Fruit fly (Drosophila melanogaster): ENCODE data around the gene FucTD.
A peak's percentile ranks its signal among the peaks of the same experiment; 100 is the strongest.

Gene FucTD

dm6 chr3L:1388094-1388493 lies 27.9 kb upstream of the FucTD start (continued):
- TF ChIP-seq CG9139 (GFP tag; optimal IDR thresholded peaks at IDR 0.05) (no peak), CG34406 (GFP tag; optimal IDR thresholded peaks at IDR 0.05) (peak; percentile 67), Hr38 (GFP tag; optimal IDR thresholded peaks at IDR 0.05) (no peak), CG8319 (GFP tag; optimal IDR thresholded peaks at IDR 0.05) (peak; percentile 30), Lpt (GFP tag; optimal IDR thresholded peaks at IDR 0.05) (no peak), CG31627 (GFP tag; optimal IDR thresholded peaks at IDR 0.05) (peak; percentile 83), CG6276 (GFP tag; optimal IDR thresholded peaks at IDR 0.05) (no peak), fd85E (GFP tag; optimal IDR thresholded peaks at IDR 0.05) (no peak), CG11762 (GFP tag; optimal IDR thresholded peaks at IDR 0.05; ENCODE audit: insufficient read depth) (no peak), Smox (GFP tag; optimal IDR thresholded peaks at IDR 0.05) (peak; percentile 78), vri (GFP tag; optimal IDR thresholded peaks at IDR 0.05) (peak; percentile 61), CG4318 (GFP tag; optimal IDR thresholded peaks at IDR 0.05) (no peak), esn (GFP tag; optimal IDR thresholded peaks at IDR 0.05) (peak; percentile 81), dsx (GFP tag; optimal IDR thresholded peaks at IDR 0.05; ENCODE audit: poor library complexity, severe bottlenecking) (peak; percentile 24), net (GFP tag; optimal IDR thresholded peaks at IDR 0.05) (peak; percentile 46), achi (GFP tag; optimal IDR thresholded peaks at IDR 0.05) (peak; percentile 24), CG6854 (GFP tag; optimal IDR thresholded peaks at IDR 0.05) (no peak), Hr39 (GFP tag; optimal IDR thresholded peaks at IDR 0.05) (peak; percentile 86), Ets21C (GFP tag; optimal IDR thresholded peaks at IDR 0.05) (peak; percentile 66), acj6 (GFP tag; optimal IDR thresholded peaks at IDR 0.05) (peak; percentile 68), Sox102F (GFP tag; optimal IDR thresholded peaks at IDR 0.05) (peak; percentile 81), Ets96B (tag; optimal IDR thresholded peaks at IDR 0.05) (peak; percentile 54), cyc (GFP tag; optimal IDR thresholded peaks at IDR 0.05) (peak; percentile 71), spab (GFP tag; optimal IDR thresholded peaks at IDR 0.05) (peak; percentile 42), fd59A (GFP tag; optimal IDR thresholded peaks at IDR 0.05) (peak; percentile 66), CG16779 (tag; optimal IDR thresholded peaks at IDR 0.05) (no peak), ss (GFP tag; optimal IDR thresholded peaks at IDR 0.05) (peak in 1 of 2 experiments; percentile 28), CG3032 (tag; optimal IDR thresholded peaks at IDR 0.05) (peak; percentile 66), svp (GFP tag) (peak; percentile 87), CG15336 (GFP tag; IDR thresholded peaks at IDR 0.05) (0 out of 2 replicates have a peak, but pooled peaks have one; percentile 10)

dm6 chr3L:1388862-1389261 lies 27.2 kb upstream of the FucTD start:
- TF ChIP-seq Ets21C (GFP tag; optimal IDR thresholded peaks at IDR 0.05) (peak; percentile 27), svp (GFP tag) (peak; percentile 88), vri (GFP tag; optimal IDR thresholded peaks at IDR 0.05) (peak; percentile 14), pdm3 (GFP tag; optimal IDR thresholded peaks at IDR 0.05) (peak; percentile 18), Sox102F (GFP tag; optimal IDR thresholded peaks at IDR 0.05) (peak; percentile 19), CG10631 (GFP tag; optimal IDR thresholded peaks at IDR 0.05) (peak; percentile 11), CG6163 (GFP tag; IDR thresholded peaks at IDR 0.05) (no peak), Met (GFP tag; optimal IDR thresholded peaks at IDR 0.05) (peak; percentile 34), CG8319 (GFP tag; optimal IDR thresholded peaks at IDR 0.05) (no peak), topi (GFP tag; optimal IDR thresholded peaks at IDR 0.05) (peak; percentile 26), lz (GFP tag; optimal IDR thresholded peaks at IDR 0.05) (peak; percentile 17), CG31627 (GFP tag; optimal IDR thresholded peaks at IDR 0.05) (peak; percentile 32), Smox (GFP tag; optimal IDR thresholded peaks at IDR 0.05) (peak; percentile 35), esn (GFP tag; optimal IDR thresholded peaks at IDR 0.05) (peak; percentile 45), CG6854 (GFP tag; optimal IDR thresholded peaks at IDR 0.05) (no peak), acj6 (GFP tag; optimal IDR thresholded peaks at IDR 0.05) (peak; percentile 13), Eip78C (GFP tag) (peak; percentile 80), eg (GFP tag; IDR thresholded peaks at IDR 0.05) (no peak), Hr39 (GFP tag; optimal IDR thresholded peaks at IDR 0.05) (peak; percentile 54)

- TF ChIP-seq fd59A (GFP tag; optimal IDR thresholded peaks at IDR 0.05) (no peak), pdm3 (GFP tag; optimal IDR thresholded peaks at IDR 0.05) (no peak), CG6163 (GFP tag; IDR thresholded peaks at IDR 0.05) (0 out of 3 replicates have a peak, but pooled peaks have one; percentile 24), salr (GFP tag; optimal IDR thresholded peaks at IDR 0.05) (no peak), CG6276 (GFP tag; optimal IDR thresholded peaks at IDR 0.05) (no peak), Eip93F (GFP tag; optimal IDR thresholded peaks at IDR 0.05) (no peak), cyc (GFP tag; optimal IDR thresholded peaks at IDR 0.05) (no peak), dac (GFP tag; optimal IDR thresholded peaks at IDR 0.05) (no peak), Eip78C (GFP tag) (peak; percentile 4), Blimp-1 (GFP tag; optimal IDR thresholded peaks at IDR 0.05) (no peak), vri (GFP tag; optimal IDR thresholded peaks at IDR 0.05) (peak; percentile 47), Hr38 (GFP tag; optimal IDR thresholded peaks at IDR 0.05) (no peak), Ets21C (GFP tag; optimal IDR thresholded peaks at IDR 0.05) (no peak)
Observed at dm6 chr3L:1390410-1390809, 25.6 kb upstream of the FucTD start.

Data from whole organism, prepupa.